Fruit fly (Drosophila melanogaster): Measurements from ENCODE around the gene Eig71Ee.

DNA sequence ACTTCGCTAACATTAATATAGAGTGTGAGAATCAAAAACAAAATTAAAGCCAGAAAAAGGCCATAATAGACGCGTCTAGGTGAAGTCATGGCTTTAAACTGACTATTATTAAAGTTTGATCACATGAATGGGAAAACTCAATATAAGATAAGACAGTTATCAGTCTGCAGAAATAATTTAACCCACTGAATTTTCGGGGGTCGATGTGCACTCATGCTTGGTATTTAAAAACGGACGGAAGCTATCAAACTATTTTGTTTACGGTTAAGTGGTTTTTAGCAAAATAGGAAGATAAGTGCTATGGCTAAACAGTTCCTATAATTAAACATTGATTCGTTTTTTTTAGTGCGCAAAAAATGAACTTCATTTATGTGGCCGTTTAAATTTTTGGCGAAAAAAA lies 36.2 kb upstream of the Eig71Ee start, which contains the start of gene CG34451:
- no peak for TF ChIP-seq Pif1B (GFP tag; optimal IDR thresholded peaks at IDR 0.05)
- no peak for TF ChIP-seq Ets98B (GFP tag; IDR thresholded peaks at IDR 0.05)
- TF ChIP-seq CG32121 (GFP tag; IDR thresholded peaks at IDR 0.05) = no peak
- no peak for TF ChIP-seq EcR (GFP tag; optimal IDR thresholded peaks at IDR 0.05)
